Worm (Caenorhabditis elegans): ENCODE results near the gene Y55D5A.3.

The Y55D5A.3 gene

ce11 chrIII:2946101-2946500, 29.5 kb downstream of the Y55D5A.3 start, which contains the start of gene H05C05.4:
H05C05.4 (minus strand) TSS chrIII:2946201.
- TF ChIP-seq D1046.2 (GFP tag; IDR thresholded peaks at IDR 0.05) (no peak), zag-1 (tag; optimal IDR thresholded peaks at IDR 0.05) (no peak), daf-16 (GFP tag; optimal IDR thresholded peaks at IDR 0.05) (no peak), daf-16 (tag; optimal IDR thresholded peaks at IDR 0.05) (no peak), Y5F2A.4 (GFP tag; optimal IDR thresholded peaks at IDR 0.05) (no peak), dve-1 (tag; optimal IDR thresholded peaks at IDR 0.05; ENCODE audit: insufficient read depth) (no peak), spr-1 (tag; optimal IDR thresholded peaks at IDR 0.05) (no peak), sdz-12 (GFP tag; optimal IDR thresholded peaks at IDR 0.05) (no peak), ceh-62 (tag; optimal IDR thresholded peaks at IDR 0.05) (no peak), F49E8.2 (tag; optimal IDR thresholded peaks at IDR 0.05; ENCODE audit: borderline replicate concordance) (no peak), F10B5.3 (tag; optimal IDR thresholded peaks at IDR 0.05) (no peak), R02D3.7 (tag; optimal IDR thresholded peaks at IDR 0.05) (no peak), mdl-1 (tag; optimal IDR thresholded peaks at IDR 0.05) (no peak)

ce11 chrIII:2943995-2944394, 31.6 kb downstream of the Y55D5A.3 start, which contains the start of gene R10F2.6:
R10F2.6 (minus strand) TSS chrIII:2944095.
- TF ChIP-seq dmd-9 (GFP tag; IDR thresholded peaks at IDR 0.05) (no peak), fos-1 (tag; optimal IDR thresholded peaks at IDR 0.05) (no peak), spr-3 (GFP tag; optimal IDR thresholded peaks at IDR 0.05) (no peak), spr-1 (tag; optimal IDR thresholded peaks at IDR 0.05) (no peak), dve-1 (tag; optimal IDR thresholded peaks at IDR 0.05; ENCODE audit: insufficient read depth) (no peak), set-16 (GFP tag; IDR thresholded peaks at IDR 0.05) (no peak), Y105C5A.15 (GFP tag; IDR thresholded peaks at IDR 0.05) (no peak), zag-1 (tag; optimal IDR thresholded peaks at IDR 0.05) (no peak), ctbp-1 (GFP tag; IDR thresholded peaks at IDR 0.05) (no peak), hlh-11 (tag; optimal IDR thresholded peaks at IDR 0.05) (no peak), lin-15B (tag; optimal IDR thresholded peaks at IDR 0.05) (no peak), hmg-1.1 (GFP tag; IDR thresholded peaks at IDR 0.05) (no peak), fkh-10 (GFP tag; optimal IDR thresholded peaks at IDR 0.05) (no peak), ceh-28 (tag; optimal IDR thresholded peaks at IDR 0.05) (no peak), nhr-28 (tag; optimal IDR thresholded peaks at IDR 0.05) (no peak), saeg-2 (GFP tag; IDR thresholded peaks at IDR 0.05) (no peak), lin-13 (GFP tag; optimal IDR thresholded peaks at IDR 0.05) (no peak), nhr-102 (tag; optimal IDR thresholded peaks at IDR 0.05) (no peak), nhr-76 (tag; optimal IDR thresholded peaks at IDR 0.05) (no peak), nhr-42 (GFP tag; IDR thresholded peaks at IDR 0.05) (no peak)

- TF ChIP-seq cey-2 (tag; optimal IDR thresholded peaks at IDR 0.05; ENCODE audit: borderline replicate concordance, insufficient read depth), result no peak
- TF ChIP-seq unc-62 (GFP tag; optimal IDR thresholded peaks at IDR 0.05 in 1 of 2), result peak in 1 of 2 experiments; percentile 94
- no peak for TF ChIP-seq unc-62 (tag; optimal IDR thresholded peaks at IDR 0.05)
Measured at ce11 chrIII:2941578-2941977, 34.0 kb downstream of the Y55D5A.3 start.

- TF ChIP-seq daf-8 (GFP tag; IDR thresholded peaks at IDR 0.05) (no peak), madf-9 (GFP tag; conservative IDR thresholded peaks at IDR 0.05) (no peak), daf-19 (GFP tag; conservative IDR thresholded peaks at IDR 0.05) (no peak), gei-8 (GFP tag; optimal IDR thresholded peaks at IDR 0.05) (no peak), lin-1 (GFP tag; IDR thresholded peaks at IDR 0.05) (no peak), egl-27 (tag; optimal IDR thresholded peaks at IDR 0.05) (no peak), mes-2 (tag; optimal IDR thresholded peaks at IDR 0.05; ENCODE audit: poor library complexity, severe bottlenecking) (no peak), mdt-29 (GFP tag; IDR thresholded peaks at IDR 0.05) (no peak), ztf-11 (tag; optimal IDR thresholded peaks at IDR 0.05) (no peak), lin-39 (tag; optimal IDR thresholded peaks at IDR 0.05) (no peak), nhr-28 (tag; optimal IDR thresholded peaks at IDR 0.05) (no peak), D1046.2 (GFP tag; IDR thresholded peaks at IDR 0.05) (no peak), set-16 (GFP tag; IDR thresholded peaks at IDR 0.05) (no peak), ama-1 (optimal IDR thresholded peaks at IDR 0.05) (no peak), nhr-111 (GFP tag; optimal IDR thresholded peaks at IDR 0.05) (no peak), php-3 (GFP tag; IDR thresholded peaks at IDR 0.05) (no peak)
Measured at ce11 chrIII:2937780-2938179, 37.8 kb downstream of the Y55D5A.3 start.

All from whole organism, L4 larva.